Worm (Caenorhabditis elegans): Measurements from ENCODE around the gene F08F1.4.

The F08F1.4 gene

ce11 chrX:8432361-8432760 is 19.1 kb downstream of the F08F1.4 start, which contains the start of gene kin-9:
Gene kin-9 (plus strand): TSS chrX:8432661.
- TF ChIP-seq W03F9.2 (tag; optimal IDR thresholded peaks at IDR 0.05) (no peak), dao-5 (tag; optimal IDR thresholded peaks at IDR 0.05) (no peak), him-1 (tag; optimal IDR thresholded peaks at IDR 0.05) (no peak)

ce11 chrX:8438756-8439155 is 25.5 kb downstream of the F08F1.4 start:
- TF ChIP-seq dao-5 (tag; optimal IDR thresholded peaks at IDR 0.05) (no peak), him-1 (tag; optimal IDR thresholded peaks at IDR 0.05) (no peak), W03F9.2 (tag; optimal IDR thresholded peaks at IDR 0.05) (no peak)

ce11 chrX:8440001-8440735 is 26.9 kb downstream of the F08F1.4 start:
- no peak for TF ChIP-seq dao-5 (tag; optimal IDR thresholded peaks at IDR 0.05)
- no peak for TF ChIP-seq him-1 (tag; optimal IDR thresholded peaks at IDR 0.05)
- no peak for TF ChIP-seq W03F9.2 (tag; optimal IDR thresholded peaks at IDR 0.05)

ce11 chrX:8444922-8445321 is 31.7 kb downstream of the F08F1.4 start:
- TF ChIP-seq dao-5 (tag; optimal IDR thresholded peaks at IDR 0.05) = no peak
- no peak for TF ChIP-seq W03F9.2 (tag; optimal IDR thresholded peaks at IDR 0.05)
- TF ChIP-seq him-1 (tag; optimal IDR thresholded peaks at IDR 0.05) = no peak

- TF ChIP-seq him-1 (tag; optimal IDR thresholded peaks at IDR 0.05) (no peak), dao-5 (tag; optimal IDR thresholded peaks at IDR 0.05) (no peak), W03F9.2 (tag; optimal IDR thresholded peaks at IDR 0.05) (no peak)
These were observed 32.9 kb downstream of the F08F1.4 start, which contains the start of gene F16F9.1 for ce11 chrX:8446108-8446507. Gene F16F9.1 (plus strand): TSS chrX:8446408.

- no peak for TF ChIP-seq him-1 (tag; optimal IDR thresholded peaks at IDR 0.05)
- TF ChIP-seq W03F9.2 (tag; optimal IDR thresholded peaks at IDR 0.05) = no peak
- TF ChIP-seq dao-5 (tag; optimal IDR thresholded peaks at IDR 0.05) = no peak
These were observed 42.4 kb downstream of the F08F1.4 start, which contains the start of gene dpy-6 for ce11 chrX:8455590-8456166. Gene dpy-6 (minus strand): TSS chrX:8455640.

ce11 chrX:8457314-8457713 is 44.1 kb downstream of the F08F1.4 start, which contains the start of gene F16F9.3:
Gene F16F9.3 (plus strand): TSS chrX:8457614.
- TF ChIP-seq dao-5 (tag; optimal IDR thresholded peaks at IDR 0.05) (no peak), W03F9.2 (tag; optimal IDR thresholded peaks at IDR 0.05) (no peak)

- TF ChIP-seq dao-5 (tag; optimal IDR thresholded peaks at IDR 0.05) (no peak), W03F9.2 (tag; optimal IDR thresholded peaks at IDR 0.05) (no peak), him-1 (tag; optimal IDR thresholded peaks at IDR 0.05) (no peak)
These were observed 46.6 kb downstream of the F08F1.4 start for ce11 chrX:8459789-8460188.

ce11 chrX:8460958-8461357 is 47.7 kb downstream of the F08F1.4 start:
- TF ChIP-seq dao-5 (tag; optimal IDR thresholded peaks at IDR 0.05) (no peak), him-1 (tag; optimal IDR thresholded peaks at IDR 0.05) (no peak), W03F9.2 (tag; optimal IDR thresholded peaks at IDR 0.05) (no peak)

- no peak for TF ChIP-seq dao-5 (tag; optimal IDR thresholded peaks at IDR 0.05)
- TF ChIP-seq W03F9.2 (tag; optimal IDR thresholded peaks at IDR 0.05) = no peak
- no peak for TF ChIP-seq him-1 (tag; optimal IDR thresholded peaks at IDR 0.05)
These were observed 49.9 kb downstream of the F08F1.4 start, which contains the start of gene F16F9.4 for ce11 chrX:8463085-8463645. Gene F16F9.4 (minus strand): TSS chrX:8463360.

Data from whole organism, L4/young adult.